Worm (Caenorhabditis elegans): Measurements from ENCODE around the gene K05F6.12.

Gene K05F6.12

DNA sequence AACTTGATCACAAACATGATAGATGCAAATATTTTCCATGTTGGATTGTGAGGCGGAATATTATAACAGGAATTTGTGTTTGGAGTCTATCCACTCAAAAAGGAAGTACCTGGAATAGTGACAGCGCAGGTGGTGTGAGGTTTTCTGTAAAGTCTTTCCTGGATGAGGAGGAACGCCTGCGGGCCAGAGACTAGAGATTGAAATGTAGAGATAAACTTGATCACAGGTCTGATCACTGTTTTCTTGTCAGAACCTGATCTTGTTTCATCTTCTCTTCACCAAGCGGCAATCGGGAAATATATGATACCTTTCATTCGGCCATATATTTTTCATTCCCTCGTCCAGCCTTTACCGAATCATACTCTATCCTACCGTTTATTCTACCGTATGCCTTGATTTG lies 40.6 kb downstream of the K05F6.12 start, which contains the start of gene T07H3.8:
T07H3.8 (plus strand) TSS at position 301 of the 400 bp plus-strand sequence.
- no peak for TF ChIP-seq dao-5 (tag; optimal IDR thresholded peaks at IDR 0.05)
- no peak for TF ChIP-seq W03F9.2 (tag; optimal IDR thresholded peaks at IDR 0.05)
- no peak for TF ChIP-seq him-1 (tag; optimal IDR thresholded peaks at IDR 0.05)

- TF ChIP-seq dao-5 (tag; optimal IDR thresholded peaks at IDR 0.05) (no peak), him-1 (tag; optimal IDR thresholded peaks at IDR 0.05) (no peak), W03F9.2 (tag; optimal IDR thresholded peaks at IDR 0.05) (no peak)
These were observed 44.1 kb downstream of the K05F6.12 start, which contains the start of gene T07H3.7 for ce11 chrII:1589845-1590244. Gene T07H3.7 (minus strand): TSS chrII:1589945.

DNA sequence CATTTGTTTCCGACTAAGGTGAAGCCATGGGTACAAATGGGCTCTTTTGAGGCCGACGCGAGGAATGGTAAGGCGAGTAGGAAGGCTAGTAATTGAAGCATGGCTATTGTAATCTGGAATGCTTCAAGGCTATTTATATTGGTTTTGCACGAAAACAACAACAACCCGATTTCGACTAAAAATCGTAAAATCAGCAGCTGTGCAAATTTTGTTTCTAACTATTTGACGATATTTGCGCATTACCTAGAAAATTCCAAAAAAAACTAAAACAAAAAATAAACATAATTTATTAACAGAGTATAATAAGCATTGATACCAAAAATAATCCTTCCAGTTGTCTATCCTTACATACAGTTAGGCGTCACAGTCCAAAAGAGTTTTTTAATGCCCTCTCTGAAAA lies 49.4 kb downstream of the K05F6.12 start, which contains the start of gene clec-20:
clec-20 (minus strand) TSS at position 101 of the 400 bp plus-strand sequence.
- TF ChIP-seq him-1 (tag; optimal IDR thresholded peaks at IDR 0.05) (no peak), dao-5 (tag; optimal IDR thresholded peaks at IDR 0.05) (no peak), W03F9.2 (tag; optimal IDR thresholded peaks at IDR 0.05) (no peak)

Data from whole organism, L4/young adult.